Worm (Caenorhabditis elegans) whole organism, late embryonic: ENCODE measurements around the gene srd-49.
A peak's percentile ranks its signal among the peaks of the same experiment; 100 is the strongest.

ENCODE experiments used
- C38D4.7 ChIP-seq: fragments of 200-800 bp; sonication (Bioruptor generic); optimal IDR thresholded peaks from 2 replicates; lab custom pipeline; 2018; ENCODE audit warnings: mild to moderate bottlenecking, missing genetic modification characterization, moderate library complexity, missing compliant biosample characterization
- T23F11.4 ChIP-seq: fragments of 200-800 bp; sonication (Bioruptor generic); optimal IDR thresholded peaks from 2 replicates; lab custom pipeline; 2018; ENCODE audit warnings: mild to moderate bottlenecking, missing genetic modification characterization, missing compliant biosample characterization
- ahr-1 ChIP-seq: sonication (generic microtip); optimal IDR thresholded peaks from 2 replicates; lab custom pipeline; 2016; ENCODE audit warnings: missing genetic modification characterization, missing compliant biosample characterization
- ceh-18 ChIP-seq: sonication (generic microtip); optimal IDR thresholded peaks from 2 replicates; lab custom pipeline; 2016; ENCODE audit warnings: missing genetic modification characterization, missing compliant biosample characterization
- ceh-19 ChIP-seq: fragments of 200-800 bp; sonication (Bioruptor generic); optimal IDR thresholded peaks from 2 replicates; lab custom pipeline; 2018; ENCODE audit warnings: mild to moderate bottlenecking, missing genetic modification characterization, missing compliant biosample characterization
- ceh-2 ChIP-seq: sonication (generic microtip); optimal IDR thresholded peaks from 2 replicates; lab custom pipeline; 2016; ENCODE audit warnings: missing genotype, missing genetic modification characterization, missing compliant biosample characterization
- ceh-22 ChIP-seq: sonication (generic microtip); optimal IDR thresholded peaks from 2 replicates; lab custom pipeline; 2017; ENCODE audit warnings: missing biosample characterization, missing genetic modification characterization
- ceh-30 ChIP-seq: fragments of 150-350 bp; optimal IDR thresholded peaks from 2 replicates; lab custom pipeline; 2014; ENCODE audit warnings: missing biosample characterization, missing genetic modification characterization
- ceh-31 ChIP-seq: sonication (generic microtip); optimal IDR thresholded peaks from 2 replicates; lab custom pipeline; 2016; ENCODE audit warnings: missing genetic modification characterization, missing compliant biosample characterization
- ceh-45 ChIP-seq: fragments of 200-800 bp; sonication (Bioruptor generic); IDR thresholded peaks from 2 replicates; pipeline ENCODE4 v1.3.6; 2022; ENCODE audit warnings: missing genetic modification reagents, missing genetic modification characterization, missing compliant biosample characterization
- ceh-6 ChIP-seq: fragments of 200-800 bp; sonication (Bioruptor generic); optimal IDR thresholded peaks from 2 replicates; lab custom pipeline; 2018; ENCODE audit warnings: mild to moderate bottlenecking, missing genetic modification characterization, missing compliant biosample characterization
- che-1 ChIP-seq: sonication (generic microtip); optimal IDR thresholded peaks from 2 replicates; lab custom pipeline; 2016; ENCODE audit warnings: mild to moderate bottlenecking, missing genetic modification characterization, missing compliant biosample characterization
- dve-1 ChIP-seq: sonication (generic microtip); optimal IDR thresholded peaks from 2 replicates; lab custom pipeline; 2017; ENCODE audit warnings: antibody characterized with exemption, mild to moderate bottlenecking, missing genetic modification characterization, missing compliant biosample characterization
- elt-2 ChIP-seq: sonication (generic microtip); optimal IDR thresholded peaks from 2 replicates; lab custom pipeline; 2016; ENCODE audit warnings: missing genetic modification reagents, missing genetic modification characterization, missing compliant biosample characterization
- fax-1 ChIP-seq: sonication (generic microtip); optimal IDR thresholded peaks from 2 replicates; lab custom pipeline; 2016; ENCODE audit warnings: missing genotype, missing genetic modification characterization, missing compliant biosample characterization
- fkh-10 ChIP-seq: fragments of 150-350 bp; optimal IDR thresholded peaks from 2 replicates; lab custom pipeline; 2014; ENCODE audit warnings: missing biosample characterization, missing genetic modification reagents, missing genetic modification characterization
- fkh-6 ChIP-seq: sonication (generic microtip); optimal IDR thresholded peaks from 2 replicates; lab custom pipeline; 2016; ENCODE audit warnings: missing genetic modification characterization, missing compliant biosample characterization
- hlh-13 ChIP-seq: fragments of 200-800 bp; sonication (Bioruptor generic); optimal IDR thresholded peaks from 2 replicates; lab custom pipeline; 2018; ENCODE audit warnings: mild to moderate bottlenecking, missing genetic modification characterization, missing compliant biosample characterization
- hlh-15 ChIP-seq: sonication (generic microtip); optimal IDR thresholded peaks from 2 replicates; lab custom pipeline; 2016; ENCODE audit warnings: missing genetic modification characterization, missing compliant biosample characterization
- hlh-30 ChIP-seq: sonication (generic microtip); optimal IDR thresholded peaks from 2 replicates; lab custom pipeline; 2017; ENCODE audit warnings: antibody characterized with exemption, missing genetic modification characterization, missing compliant biosample characterization; ENCODE audit not compliant: insufficient read depth
- hlh-6 ChIP-seq: sonication (generic microtip); optimal IDR thresholded peaks from 2 replicates; lab custom pipeline; 2016; ENCODE audit warnings: missing genotype, missing genetic modification characterization, missing compliant biosample characterization
- hlh-8 ChIP-seq: sonication (generic microtip); optimal IDR thresholded peaks from 2 replicates; lab custom pipeline; 2016; ENCODE audit warnings: missing genotype, missing genetic modification characterization, missing compliant biosample characterization
- lin-11 ChIP-seq: fragments of 200-800 bp; sonication (Bioruptor generic); optimal IDR thresholded peaks from 2 replicates; lab custom pipeline; 2018; ENCODE audit warnings: mild to moderate bottlenecking, missing genetic modification characterization, missing compliant biosample characterization
- madf-2 ChIP-seq: sonication (generic microtip); optimal IDR thresholded peaks from 2 replicates; lab custom pipeline; 2017; ENCODE audit warnings: missing genetic modification characterization, missing compliant biosample characterization
- nhr-11 ChIP-seq: fragments of 150-350 bp; optimal IDR thresholded peaks from 2 replicates; lab custom pipeline; 2014; ENCODE audit warnings: missing biosample characterization, missing genetic modification characterization
- nhr-232 ChIP-seq: sonication (generic microtip); optimal IDR thresholded peaks from 2 replicates; lab custom pipeline; 2016; ENCODE audit warnings: missing genetic modification characterization, missing compliant biosample characterization
- pag-3 ChIP-seq: sonication (generic microtip); optimal IDR thresholded peaks from 2 replicates; lab custom pipeline; 2016; ENCODE audit warnings: missing compliant biosample characterization, missing genetic modification characterization, borderline replicate concordance
- pax-1 ChIP-seq: fragments of 150-350 bp; optimal IDR thresholded peaks from 2 replicates; lab custom pipeline; 2014; ENCODE audit warnings: missing biosample characterization, missing genetic modification characterization
- pha-4 ChIP-seq: fragments of 150-350 bp; optimal IDR thresholded peaks from 2 replicates; lab custom pipeline; 2018; ENCODE audit warnings: missing biosample characterization, missing genetic modification reagents, missing genetic modification characterization
- pros-1 ChIP-seq: fragments of 150-350 bp; optimal IDR thresholded peaks from 2 replicates; lab custom pipeline; 2014; ENCODE audit warnings: missing biosample characterization, missing genetic modification reagents, missing genetic modification characterization
- ref-2 ChIP-seq: sonication (generic microtip); optimal IDR thresholded peaks from 2 replicates; lab custom pipeline; 2016; ENCODE audit warnings: missing genetic modification characterization, missing compliant biosample characterization
- rnt-1 ChIP-seq: sonication (generic microtip); optimal IDR thresholded peaks from 2 replicates; lab custom pipeline; 2016; ENCODE audit warnings: missing genetic modification characterization, missing compliant biosample characterization
- sox-4 ChIP-seq: sonication (generic microtip); optimal IDR thresholded peaks from 2 replicates; lab custom pipeline; 2017; ENCODE audit warnings: mild to moderate bottlenecking, missing genetic modification characterization, inconsistent platforms, missing compliant biosample characterization
- tbx-2 ChIP-seq: sonication (generic microtip); optimal IDR thresholded peaks from 2 replicates; lab custom pipeline; 2016; ENCODE audit warnings: missing genetic modification characterization, missing compliant biosample characterization
- unc-42 ChIP-seq: sonication (generic microtip); optimal IDR thresholded peaks from 2 replicates; lab custom pipeline; 2016; ENCODE audit warnings: missing genotype, missing genetic modification characterization, missing compliant biosample characterization
- unc-55 ChIP-seq: sonication (generic microtip); optimal IDR thresholded peaks from 2 replicates; lab custom pipeline; 2017; ENCODE audit warnings: missing biosample characterization, missing genetic modification reagents, missing genetic modification characterization
- unc-86 ChIP-seq: sonication (generic microtip); optimal IDR thresholded peaks from 2 replicates; lab custom pipeline; 2016; ENCODE audit warnings: missing genetic modification characterization, missing compliant biosample characterization
- ztf-16 ChIP-seq: sonication (generic microtip); optimal IDR thresholded peaks from 2 replicates; lab custom pipeline; 2017; ENCODE audit warnings: missing genetic modification characterization, missing compliant biosample characterization

The srd-49 gene

DNA sequence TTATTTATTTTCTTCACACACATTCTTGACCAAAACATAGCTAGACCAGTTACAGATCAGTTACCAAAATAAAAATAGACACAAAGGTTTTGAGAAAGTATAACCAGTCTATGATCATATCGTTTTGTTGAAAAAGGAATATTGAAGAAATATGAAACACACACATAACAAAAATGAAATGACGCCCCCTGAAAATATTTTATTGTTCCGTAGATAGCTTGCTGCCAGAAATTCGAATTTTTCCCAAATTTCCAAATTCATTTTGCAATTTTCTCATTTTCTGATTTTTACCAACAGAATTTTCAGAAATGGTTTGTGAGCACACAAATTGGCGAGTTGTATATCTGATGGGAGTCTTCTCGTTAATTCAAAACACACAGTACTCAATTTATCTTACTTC, 19.0 kb upstream of the srd-49 start, which contains the start of gene F57A8.7:
Gene F57A8.7 (plus strand): TSS at position 301 of the 400 bp plus-strand sequence.
- no peak for TF ChIP-seq ceh-45 (GFP tag; lab: Robert Waterston, UW)

DNA sequence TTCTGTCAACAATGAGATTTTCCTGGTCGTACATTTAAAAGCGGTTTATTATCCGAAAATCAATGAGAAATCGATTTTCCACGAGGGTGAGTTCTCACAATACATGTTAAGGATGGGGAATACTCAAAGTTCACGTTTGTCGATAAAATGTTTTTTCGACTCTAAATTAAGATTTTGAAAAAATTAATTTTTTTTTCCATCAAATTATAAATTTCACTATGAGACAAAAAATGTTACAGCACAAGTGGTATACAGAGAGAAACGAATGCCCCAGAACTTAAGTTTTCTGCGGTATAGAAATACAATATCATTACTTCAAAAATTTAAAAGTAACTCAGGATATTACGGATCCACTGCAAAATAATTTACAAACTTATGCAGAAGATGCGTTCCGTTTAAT, 16.2 kb upstream of the srd-49 start, which contains the start of gene R04B5.1:
Gene R04B5.1 (minus strand): TSS at position 101 of the 400 bp plus-strand sequence.
- TF ChIP-seq fkh-10 (GFP tag; lab: Kevin White, UChicago) = no peak
- no peak for TF ChIP-seq sox-4 (tag; lab: Kevin White, UChicago)
- TF ChIP-seq nhr-232 = no peak
- no peak for TF ChIP-seq hlh-6
- TF ChIP-seq fax-1 (tag; lab: Kevin White, UChicago) = no peak

DNA sequence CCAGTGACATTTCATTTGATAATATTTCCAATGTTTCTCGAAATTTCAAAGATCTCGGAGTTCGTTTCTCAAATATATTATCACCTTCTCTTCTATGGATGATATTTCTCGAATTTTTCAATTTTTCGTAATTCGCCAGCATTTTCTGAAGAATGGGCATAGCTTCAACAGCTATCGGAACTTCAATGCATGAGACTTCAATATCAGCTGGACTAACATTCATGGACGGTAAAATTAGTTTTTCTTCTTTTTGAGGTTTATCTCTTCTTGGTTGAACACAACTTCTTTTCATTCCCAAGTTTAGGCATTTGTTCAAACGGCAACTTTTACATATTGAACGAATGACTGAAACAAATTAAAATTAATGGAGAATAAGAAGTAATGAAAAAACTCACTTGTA, 13.6 kb upstream of the srd-49 start:
- TF ChIP-seq hlh-8 (tag; lab: Kevin White, UChicago) (no peak), tbx-2 (tag; lab: Kevin White, UChicago) (no peak), rnt-1 (tag; lab: Kevin White, UChicago) (no peak), ceh-18 (no peak), che-1 (tag; lab: Kevin White, UChicago) (no peak), ceh-22 (tag; lab: Kevin White, UChicago) (no peak), ceh-31 (tag; lab: Kevin White, UChicago) (no peak), ceh-2 (tag; lab: Kevin White, UChicago) (no peak), madf-2 (no peak), ceh-45 (GFP tag; lab: Robert Waterston, UW) (no peak), ahr-1 (tag; lab: Kevin White, UChicago) (no peak), dve-1 (tag; lab: Kevin White, UChicago) (no peak), ztf-16 (tag; lab: Kevin White, UChicago) (no peak), elt-2 (no peak), unc-42 (tag; lab: Kevin White, UChicago) (no peak), hlh-13 (GFP tag; lab: Kevin White, UChicago) (no peak)

- TF ChIP-seq unc-86 (tag; lab: Kevin White, UChicago) (no peak), ceh-30 (peak; percentile 51), pha-4 (no peak), ref-2 (tag; lab: Kevin White, UChicago) (no peak), nhr-11 (tag; lab: Kevin White, UChicago) (no peak), ceh-6 (GFP tag; lab: Kevin White, UChicago) (no peak), ahr-1 (tag; lab: Kevin White, UChicago) (no peak)
Observed at ce11 chrV:10081636-10082035, 12.8 kb upstream of the srd-49 start, which contains the start of gene nhr-205. Gene nhr-205, minus strand, starts transcription at chrV:10081776.

DNA sequence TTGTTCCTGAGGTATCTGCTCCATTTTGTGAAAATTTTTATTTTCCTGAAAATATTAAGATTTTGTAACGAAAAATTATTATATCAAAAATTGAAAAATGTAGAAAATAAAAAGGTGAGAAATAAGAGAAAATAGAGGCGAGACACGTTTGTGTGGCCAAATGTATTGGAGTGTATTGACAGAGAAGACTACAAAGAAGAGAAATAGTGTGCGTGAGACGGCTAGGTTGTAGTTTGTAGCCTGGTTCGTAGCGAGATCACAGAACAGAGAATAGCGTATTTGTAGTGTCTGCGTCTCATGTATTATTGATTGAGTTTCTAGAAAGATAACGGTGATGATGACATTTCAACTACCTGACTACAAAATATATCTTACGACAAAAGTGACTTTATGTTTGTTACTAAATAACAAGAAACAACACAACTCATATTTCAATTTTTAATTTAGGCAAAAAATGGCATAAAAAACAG, 10.4 kb upstream of the srd-49 start, which contains the start of gene nhr-12:
Gene nhr-12 (minus strand): TSS at position 51 of the 470 bp plus-strand sequence.
- TF ChIP-seq unc-55 (peak; percentile 54), pax-1 (tag; lab: Kevin White, UChicago) (no peak), ceh-30 (peak; percentile 100)

DNA sequence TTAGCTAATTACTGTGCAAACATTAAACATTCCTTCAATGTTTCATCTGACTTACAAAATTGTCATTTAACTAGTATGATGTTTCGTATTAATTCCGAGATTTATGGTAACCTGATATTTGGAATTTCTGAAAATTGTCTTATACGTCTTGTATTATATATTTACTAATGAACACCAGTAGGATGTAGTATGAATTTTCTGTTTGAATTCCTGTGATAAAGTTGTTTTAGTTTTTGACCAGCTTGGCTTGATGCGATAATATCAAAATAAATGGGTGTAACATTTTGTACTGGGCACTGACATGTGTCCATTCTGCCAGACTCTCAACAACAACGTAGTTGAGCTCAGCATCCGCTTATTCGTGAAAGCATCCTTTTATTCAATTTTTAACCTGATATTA, 9.6 kb upstream of the srd-49 start, which contains the start of gene R04B5.6:
Gene R04B5.6 (plus strand): TSS at position 301 of the 400 bp plus-strand sequence.
- TF ChIP-seq pros-1 (tag; lab: Kevin White, UChicago) = no peak
- TF ChIP-seq ahr-1 (tag; lab: Kevin White, UChicago) = no peak
- no peak for TF ChIP-seq tbx-2 (tag; lab: Kevin White, UChicago)

DNA sequence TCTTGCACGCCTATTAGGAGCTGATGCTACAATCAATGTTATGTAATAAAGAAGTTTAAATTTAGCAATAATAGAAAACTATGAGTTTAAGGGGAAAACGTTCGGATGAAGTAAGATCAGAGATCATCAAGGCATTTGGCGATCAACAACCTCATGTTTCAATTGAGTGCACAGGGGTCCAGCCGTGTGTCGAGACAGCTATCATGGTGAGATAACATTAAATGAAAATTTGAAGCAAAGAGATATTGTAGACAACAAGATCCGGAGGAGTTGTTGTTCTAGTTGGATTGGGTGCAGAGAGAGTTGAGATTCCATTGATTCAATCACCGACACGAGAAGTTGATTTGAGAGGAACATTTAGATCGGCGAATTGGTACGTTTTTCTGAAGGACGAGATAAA, 8.3 kb upstream of the srd-49 start:
- TF ChIP-seq hlh-30 = no peak
- no peak for TF ChIP-seq fkh-6 (tag; lab: Kevin White, UChicago)
- no peak for TF ChIP-seq T23F11.4 (GFP tag; lab: Kevin White, UChicago)
- TF ChIP-seq unc-42 (tag; lab: Kevin White, UChicago) = no peak
- no peak for TF ChIP-seq C38D4.7 (GFP tag; lab: Kevin White, UChicago)
- TF ChIP-seq pag-3 (tag; lab: Kevin White, UChicago) = no peak
- no peak for TF ChIP-seq lin-11 (tag; lab: Kevin White, UChicago)
- no peak for TF ChIP-seq dve-1 (tag; lab: Kevin White, UChicago)
- TF ChIP-seq hlh-6 = no peak
- no peak for TF ChIP-seq hlh-15 (tag; lab: Kevin White, UChicago)
- TF ChIP-seq ceh-19 (GFP tag; lab: Kevin White, UChicago) = no peak
- TF ChIP-seq sox-4 (tag; lab: Kevin White, UChicago) = no peak
